Worm (Caenorhabditis elegans) whole organism, L1 larva: ENCODE data around the gene hrpf-2.

Experiments
- Y116A8C.19 ChIP-seq: sonication (generic microtip); optimal IDR thresholded peaks from 2 replicates; lab custom pipeline; 2016; ENCODE audit warnings: missing compliant biosample characterization, missing genetic modification characterization, borderline replicate concordance
- ama-1 ChIP-seq: fragments of 150-350 bp; optimal IDR thresholded peaks from 2 replicates; lab custom pipeline; 2014
- ceh-63 ChIP-seq: fragments of 200-800 bp; sonication (Bioruptor generic); optimal IDR thresholded peaks from 2 replicates; lab custom pipeline; 2018; ENCODE audit warnings: mild to moderate bottlenecking, missing genetic modification characterization, missing compliant biosample characterization
- ceh-82 ChIP-seq, 3 experiments: fragments of 150-350 bp in 1 of 3; sonication (generic microtip) in 2 of 3; optimal IDR thresholded peaks; 2 replicates each; lab custom pipeline; 2014 to 2017; ENCODE audit warnings: missing biosample characterization in 3 of 3, missing genetic modification characterization in 3 of 3
- dsc-1 ChIP-seq: sonication (generic microtip); optimal IDR thresholded peaks from 2 replicates; lab custom pipeline; 2016; ENCODE audit warnings: mild to moderate bottlenecking, missing genetic modification characterization, missing compliant biosample characterization
- efl-1 ChIP-seq, 4 experiments: fragments of 150-350 bp; optimal IDR thresholded peaks in 3 of 4; peaks in 1 of 4; 1 replicate in 1 of 4; 2 replicates in 3 of 4; lab custom pipeline; 2014; ENCODE audit warnings: missing biosample characterization in 2 of 4, missing genetic modification characterization in 2 of 4, missing genetic modification reagents in 2 of 4
- egl-13 ChIP-seq: sonication (generic microtip); optimal IDR thresholded peaks from 2 replicates; lab custom pipeline; 2016; ENCODE audit warnings: missing genotype, missing genetic modification reagents, missing genetic modification characterization, missing compliant biosample characterization
- ets-5 ChIP-seq: fragments of 200-800 bp; sonication (Bioruptor generic); IDR thresholded peaks from 2 replicates; pipeline ENCODE4 v1.3.6; 2022; ENCODE audit warnings: missing genetic modification characterization, missing compliant biosample characterization
- fkh-10 ChIP-seq: sonication (generic microtip); optimal IDR thresholded peaks from 2 replicates; lab custom pipeline; 2017; ENCODE audit warnings: missing biosample characterization, missing genetic modification reagents, missing genetic modification characterization
- fkh-8 ChIP-seq: sonication (generic microtip); optimal IDR thresholded peaks from 2 replicates; lab custom pipeline; 2016; ENCODE audit warnings: mild to moderate bottlenecking, missing genetic modification characterization, missing compliant biosample characterization
- hpl-2 ChIP-seq: fragments of 150-350 bp; optimal IDR thresholded peaks from 2 replicates; lab custom pipeline; 2014; ENCODE audit warnings: missing biosample characterization, missing genetic modification reagents, missing genetic modification characterization
- irx-1 ChIP-seq: sonication (generic microtip); optimal IDR thresholded peaks from 2 replicates; lab custom pipeline; 2016; ENCODE audit warnings: missing genetic modification characterization, missing compliant biosample characterization
- jun-1 ChIP-seq: fragments of 150-350 bp; optimal IDR thresholded peaks from 2 replicates; lab custom pipeline; 2014; ENCODE audit warnings: missing biosample characterization, missing genetic modification reagents, missing genetic modification characterization
- lin-14 ChIP-seq: fragments of 200-800 bp; sonication (Bioruptor generic); optimal IDR thresholded peaks from 2 replicates; lab custom pipeline; 2018; ENCODE audit warnings: mild to moderate bottlenecking, missing genetic modification characterization, moderate library complexity, missing compliant biosample characterization
- lin-15B ChIP-seq: fragments of 150-350 bp; sonication (generic microtip); optimal IDR thresholded peaks from 3 replicates; lab custom pipeline; 2014; ENCODE audit warnings: missing biosample characterization, missing genetic modification characterization
- nhr-71 ChIP-seq: sonication (generic microtip); optimal IDR thresholded peaks from 2 replicates; lab custom pipeline; 2016; ENCODE audit warnings: mild to moderate bottlenecking, missing genetic modification characterization, moderate library complexity, missing compliant biosample characterization
- nhr-84 ChIP-seq: sonication (generic microtip); optimal IDR thresholded peaks from 2 replicates; lab custom pipeline; 2017; ENCODE audit warnings: missing biosample characterization, missing genetic modification characterization
- nhr-85 ChIP-seq: sonication (generic microtip); peaks from one replicate; lab custom pipeline; 2016; ENCODE audit warnings: missing genetic modification characterization, inconsistent platforms, missing compliant biosample characterization
- pag-3 ChIP-seq: sonication (generic microtip); optimal IDR thresholded peaks from 2 replicates; lab custom pipeline; 2017; ENCODE audit warnings: missing genetic modification characterization, mild to moderate bottlenecking, missing compliant biosample characterization, antibody characterized with exemption, borderline replicate concordance; ENCODE audit not compliant: insufficient read depth
- pax-3 ChIP-seq: fragments of 200-800 bp; sonication (Bioruptor generic); optimal IDR thresholded peaks from 2 replicates; lab custom pipeline; 2018; ENCODE audit warnings: mild to moderate bottlenecking, missing genetic modification characterization, moderate library complexity, missing compliant biosample characterization
- sox-4 ChIP-seq: sonication (generic microtip); optimal IDR thresholded peaks from 2 replicates; lab custom pipeline; 2016; ENCODE audit warnings: missing genetic modification characterization, missing compliant biosample characterization
- sptf-1 ChIP-seq: fragments of 150-350 bp; optimal IDR thresholded peaks from 2 replicates; lab custom pipeline; 2014; ENCODE audit warnings: missing biosample characterization, missing genetic modification characterization
- tbx-2 ChIP-seq: sonication (generic microtip); optimal IDR thresholded peaks from 2 replicates; lab custom pipeline; 2016; ENCODE audit warnings: missing genetic modification characterization, missing compliant biosample characterization
- unc-130 ChIP-seq: fragments of 150-350 bp; optimal IDR thresholded peaks from 2 replicates; lab custom pipeline; 2017; ENCODE audit warnings: missing biosample characterization, missing genetic modification characterization, inconsistent platforms
- xbp-1 ChIP-seq: sonication (generic microtip); optimal IDR thresholded peaks from 2 replicates; lab custom pipeline; 2016; ENCODE audit warnings: missing genetic modification characterization, missing compliant biosample characterization
- zip-4 ChIP-seq: fragments of 200-800 bp; sonication (Bioruptor generic); optimal IDR thresholded peaks from 2 replicates; lab custom pipeline; 2018; ENCODE audit warnings: mild to moderate bottlenecking, missing genetic modification characterization, moderate library complexity, missing compliant biosample characterization
- ztf-11 ChIP-seq, 2 experiments: sonication (generic microtip); optimal IDR thresholded peaks; 2 replicates each; lab custom pipeline; 2016 to 2017; ENCODE audit warnings: missing genetic modification characterization in 2 of 2, missing biosample characterization in 1 of 2, missing compliant biosample characterization in 1 of 2

Gene hrpf-2

DNA sequence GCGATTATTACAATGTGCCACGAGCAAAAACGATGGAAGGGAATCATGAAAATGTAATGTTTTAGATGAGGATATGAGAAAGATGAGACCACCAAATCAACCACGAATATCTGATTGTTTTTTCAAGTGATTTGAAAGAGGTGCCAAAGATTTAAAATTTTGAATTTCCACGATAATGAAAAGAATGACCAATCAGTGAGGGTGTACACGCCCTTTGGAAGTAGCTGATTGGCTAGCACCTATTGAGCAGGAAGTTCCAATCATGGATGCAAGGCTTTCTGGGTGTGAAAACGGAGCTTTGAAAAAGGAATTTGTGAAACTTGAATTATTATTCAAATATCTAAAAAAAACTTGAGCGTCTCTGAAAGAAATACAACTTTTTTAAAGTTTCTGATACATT lies 15.2 kb upstream of the hrpf-2 start:
- no peak for TF ChIP-seq lin-15B (tag; lab: Kevin White, UChicago)
- TF ChIP-seq dsc-1, result no peak
- TF ChIP-seq ets-5, result no peak
- no peak for TF ChIP-seq unc-130 (tag; lab: Kevin White, UChicago)
- no peak for TF ChIP-seq sptf-1 (tag; lab: Kevin White, UChicago)
- no peak for TF ChIP-seq nhr-71

ce11 chrIV:6388550-6388949 lies 12.2 kb upstream of the hrpf-2 start:
- TF ChIP-seq irx-1 (tag; lab: Kevin White, UChicago) (no peak), tbx-2 (tag; lab: Kevin White, UChicago) (no peak), jun-1 (no peak), ceh-63 (no peak), pax-3 (tag; lab: Kevin White, UChicago) (peak; percentile 47), pag-3 (no peak), dsc-1 (peak; percentile 80), Y116A8C.19 (no peak), ama-1 (lab: Kevin White, UChicago) (no peak), fkh-8 (tag; lab: Kevin White, UChicago) (peak; percentile 68)

DNA sequence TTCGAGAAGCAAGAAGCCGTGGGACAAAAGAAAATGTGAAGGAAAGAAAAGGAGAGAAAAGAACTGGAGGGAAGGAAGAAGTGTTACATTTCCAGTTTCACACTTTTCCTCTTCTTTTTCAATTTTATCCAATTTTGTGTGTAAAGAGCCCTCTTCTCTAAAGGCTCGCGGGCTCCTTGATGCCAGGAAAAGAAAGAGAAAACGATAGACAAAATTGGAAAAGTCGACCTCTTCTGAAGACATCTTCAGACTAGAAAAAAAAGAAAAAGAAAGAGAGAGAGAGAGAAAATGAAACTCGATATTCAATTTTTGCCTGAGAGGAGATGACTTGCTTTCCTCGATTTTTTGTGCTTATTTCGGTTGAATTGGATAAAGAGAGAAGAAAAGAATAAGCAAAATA lies 8.7 kb upstream of the hrpf-2 start:
- TF ChIP-seq lin-14 (GFP tag; lab: Kevin White, UChicago) (peak; percentile 54), xbp-1 (tag; lab: Kevin White, UChicago) (no peak), fkh-10 (GFP tag; lab: Kevin White, UChicago) (peak; percentile 81)

DNA sequence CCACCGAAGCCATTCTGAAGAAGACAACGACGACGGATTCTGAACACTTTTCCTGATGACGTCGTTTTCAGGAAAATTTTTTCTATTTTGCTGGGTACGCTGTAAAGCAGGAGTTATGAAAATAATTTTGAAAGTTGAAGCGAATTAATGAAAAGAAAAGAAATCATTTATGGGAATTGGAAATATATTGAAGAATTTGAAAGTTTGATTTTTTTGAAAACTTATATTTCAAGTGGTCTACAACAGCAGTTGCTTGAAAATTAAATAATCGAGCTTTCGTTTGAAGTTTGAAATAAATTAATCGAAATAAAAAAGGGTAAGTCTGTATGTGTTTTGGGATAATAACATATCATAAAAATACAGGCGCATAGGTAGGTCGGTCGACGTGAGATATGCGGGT lies 7.6 kb upstream of the hrpf-2 start, which contains the start of gene shl-1:
Gene shl-1 (minus strand): TSS at position 101 of the 400 bp plus-strand sequence.
- no peak for TF ChIP-seq zip-4
- no peak for TF ChIP-seq sox-4 (tag; lab: Kevin White, UChicago)

DNA sequence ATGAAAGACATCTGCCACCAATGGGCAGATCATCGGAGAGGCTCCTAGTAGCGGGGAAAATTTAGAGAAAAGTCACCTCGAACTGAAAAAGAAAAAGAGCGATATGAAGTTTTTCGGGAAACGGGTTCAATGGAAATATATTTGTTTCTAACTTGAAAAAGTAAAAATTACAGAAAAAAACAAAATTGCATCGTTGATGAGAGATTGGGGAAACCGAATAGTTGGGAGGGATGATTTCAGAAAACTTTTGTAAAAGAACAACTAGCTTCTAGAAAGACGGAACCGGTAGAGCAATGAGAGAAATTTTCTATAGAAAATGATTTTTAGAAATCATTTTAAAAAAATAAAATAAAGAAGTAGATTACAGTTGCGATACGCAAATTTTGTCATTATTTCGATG lies 2.1 kb upstream of the hrpf-2 start:
- no peak for TF ChIP-seq ceh-82 (tag; optimal IDR thresholded peaks at IDR 0.05; lab: Kevin White, UChicago)
- no peak for TF ChIP-seq nhr-85 (tag; lab: Kevin White, UChicago)
- TF ChIP-seq ztf-11 (tag; optimal IDR thresholded peaks at IDR 0.05; lab: Kevin White, UChicago), result no peak

- no peak for TF ChIP-seq xbp-1 (tag; lab: Kevin White, UChicago)
- no peak for TF ChIP-seq hpl-2 (GFP tag; lab: Kevin White, UChicago)
- no peak for TF ChIP-seq egl-13 (tag; lab: Kevin White, UChicago)
- no peak for TF ChIP-seq nhr-84
These were observed 1.2 kb upstream of the hrpf-2 start for ce11 chrIV:6377335-6378069.

DNA sequence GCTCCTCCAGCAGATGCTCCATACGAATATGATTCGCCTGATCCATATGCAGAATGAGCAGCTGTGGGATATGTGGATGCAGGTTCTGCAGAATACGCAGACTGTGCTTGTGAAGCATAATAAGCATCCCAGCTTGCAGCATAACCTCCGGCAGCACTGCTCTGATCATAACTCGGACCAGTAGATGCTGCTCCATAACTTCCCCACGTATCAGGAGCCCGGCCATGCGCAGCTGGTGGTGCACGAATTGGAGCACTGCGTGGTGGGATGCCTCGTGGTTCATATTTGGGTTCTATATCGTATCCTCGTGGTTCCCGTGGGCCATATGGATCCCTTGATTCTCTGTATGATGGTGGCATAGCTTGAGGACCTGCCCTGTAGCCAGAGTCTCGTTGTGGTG lies 2.6 kb downstream of the hrpf-2 start:
- no peak for TF ChIP-seq irx-1 (tag; lab: Kevin White, UChicago)
- no peak for TF ChIP-seq efl-1 (optimal IDR thresholded peaks at IDR 0.05; lab: Kevin White, UChicago)
- TF ChIP-seq efl-1 (GFP tag; optimal IDR thresholded peaks at IDR 0.05 in 1 of 2; lab: Kevin White, UChicago), result peak in 1 of 2 experiments; percentile 8

DNA sequence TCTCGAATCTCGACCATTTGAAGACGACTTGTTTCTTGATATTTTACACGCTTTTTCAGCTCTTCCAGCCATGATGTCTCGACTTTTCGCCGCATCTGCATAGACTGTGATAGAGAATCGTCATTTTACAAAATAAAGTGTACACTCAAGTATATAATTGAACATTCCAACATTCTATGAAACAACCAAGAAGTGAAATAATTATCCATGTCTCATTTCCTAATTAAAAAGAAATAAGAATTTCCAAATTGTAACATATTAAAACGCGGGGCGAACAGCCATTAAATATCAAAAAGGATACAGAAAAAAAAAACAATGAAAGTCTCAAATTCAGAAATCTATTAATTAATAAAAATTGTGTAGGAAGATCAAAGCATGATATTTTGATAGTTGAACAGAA lies 3.3 kb downstream of the hrpf-2 start, which contains the start of gene smg-3:
Gene smg-3 (minus strand): TSS at position 101 of the 400 bp plus-strand sequence.
- TF ChIP-seq pax-3 (tag; lab: Kevin White, UChicago), result no peak
